Worm (Caenorhabditis elegans) whole organism, midembryonic: Measurements from ENCODE around the gene R102.8.

Experiments
- T22C8.4 ChIP-seq: fragments of 200-800 bp; sonication (Bioruptor generic); IDR thresholded peaks from 2 replicates; pipeline ENCODE4 v1.3.6; 2022; ENCODE audit warnings: missing genetic modification characterization, missing compliant biosample characterization
- cog-1 ChIP-seq: sonication (generic microtip); optimal IDR thresholded peaks from 2 replicates; lab custom pipeline; 2016; ENCODE audit warnings: missing genetic modification characterization, missing compliant biosample characterization
- flt-1 ChIP-seq: fragments of 200-800 bp; sonication (Bioruptor generic); IDR thresholded peaks from 2 replicates; pipeline ENCODE4 v1.3.6; 2022; ENCODE audit warnings: missing genetic modification characterization, missing compliant biosample characterization
- klf-2 ChIP-seq: fragments of 200-800 bp; sonication (Bioruptor generic); conservative IDR thresholded peaks from 2 replicates; pipeline ENCODE4 v1.3.6; 2022; ENCODE audit warnings: missing genetic modification reagents, missing genetic modification characterization, missing compliant biosample characterization
- med-1 ChIP-seq: sonication (generic microtip); optimal IDR thresholded peaks from 2 replicates; lab custom pipeline; 2017; ENCODE audit warnings: missing genetic modification characterization, mild to moderate bottlenecking, missing compliant biosample characterization, antibody characterized with exemption, missing genetic modification reagents; ENCODE audit not compliant: insufficient read depth
- ref-1 ChIP-seq: fragments of 200-800 bp; sonication (Bioruptor generic); conservative IDR thresholded peaks from 2 replicates; pipeline ENCODE4 v1.3.6; 2022; ENCODE audit warnings: missing genetic modification reagents, missing genetic modification characterization, missing compliant biosample characterization
- tab-1 ChIP-seq: fragments of 200-800 bp; sonication (Bioruptor generic); IDR thresholded peaks from 2 replicates; pipeline ENCODE4 v1.3.6; 2022; ENCODE audit warnings: missing genetic modification characterization, missing compliant biosample characterization
- ztf-23 ChIP-seq: fragments of 200-800 bp; sonication (Bioruptor generic); IDR thresholded peaks from 2 replicates; pipeline ENCODE4 v1.3.6; 2022; ENCODE audit warnings: missing genetic modification reagents, missing genetic modification characterization, missing compliant biosample characterization
- ztf-29 ChIP-seq: fragments of 200-800 bp; sonication (Bioruptor generic); IDR thresholded peaks from 2 replicates; pipeline ENCODE4 v1.3.6; 2022; ENCODE audit warnings: missing genetic modification reagents, missing genetic modification characterization, missing compliant biosample characterization

The R102.8 gene

ce11 chrIV:10690139-10690538 is at the start of gene R102.8:
Gene R102.8 (minus strand): TSS chrIV:10690239.
- TF ChIP-seq T22C8.4 (GFP tag; lab: Robert Waterston, UW) (no peak), ztf-29 (GFP tag; lab: Robert Waterston, UW) (no peak), tab-1 (GFP tag; lab: Robert Waterston, UW) (no peak), med-1 (GFP tag; lab: Kevin White, UChicago) (no peak), ref-1 (GFP tag; lab: Robert Waterston, UW) (no peak), ztf-23 (GFP tag; lab: Robert Waterston, UW) (no peak), flt-1 (GFP tag; lab: Robert Waterston, UW) (no peak), cog-1 (tag; lab: Kevin White, UChicago) (no peak), klf-2 (GFP tag; lab: Robert Waterston, UW) (no peak)

- TF ChIP-seq flt-1 (GFP tag; lab: Robert Waterston, UW), result no peak
- no peak for TF ChIP-seq med-1 (GFP tag; lab: Kevin White, UChicago)
- TF ChIP-seq ref-1 (GFP tag; lab: Robert Waterston, UW), result no peak
- no peak for TF ChIP-seq cog-1 (tag; lab: Kevin White, UChicago)
- no peak for TF ChIP-seq klf-2 (GFP tag; lab: Robert Waterston, UW)
- TF ChIP-seq ztf-23 (GFP tag; lab: Robert Waterston, UW), result no peak
- no peak for TF ChIP-seq tab-1 (GFP tag; lab: Robert Waterston, UW)
- no peak for TF ChIP-seq T22C8.4 (GFP tag; lab: Robert Waterston, UW)
- no peak for TF ChIP-seq ztf-29 (GFP tag; lab: Robert Waterston, UW)
These were observed 48.3 kb upstream of the R102.8 start, which contains the start of gene ssp-34 for ce11 chrIV:10738328-10738727. Gene ssp-34 (minus strand): TSS chrIV:10738602.

ce11 chrIV:10737011-10737553 is 47.0 kb upstream of the R102.8 start, which contains the start of gene grl-21:
Gene grl-21 (plus strand): TSS chrIV:10737474.
- TF ChIP-seq klf-2 (GFP tag; lab: Robert Waterston, UW) (no peak), med-1 (GFP tag; lab: Kevin White, UChicago) (no peak), T22C8.4 (GFP tag; lab: Robert Waterston, UW) (no peak), ztf-23 (GFP tag; lab: Robert Waterston, UW) (no peak)

ce11 chrIV:10734527-10735436 is 44.7 kb upstream of the R102.8 start, which contains the start of the genes orc-5 and cyb-1:
Gene orc-5 (minus strand): TSS chrIV:10734588.
Gene cyb-1 (plus strand): TSS chrIV:10735216.
- TF ChIP-seq tab-1 (GFP tag; lab: Robert Waterston, UW), result no peak
- TF ChIP-seq T22C8.4 (GFP tag; lab: Robert Waterston, UW), result peak; percentile 68

ce11 chrIV:10727734-10728133 is 37.7 kb upstream of the R102.8 start, which contains the start of gene ZC168.2:
Gene ZC168.2 (plus strand): TSS chrIV:10728034.
- TF ChIP-seq med-1 (GFP tag; lab: Kevin White, UChicago) (no peak), cog-1 (tag; lab: Kevin White, UChicago) (no peak), ztf-29 (GFP tag; lab: Robert Waterston, UW) (no peak)

- no peak for TF ChIP-seq ztf-29 (GFP tag; lab: Robert Waterston, UW)
- TF ChIP-seq tab-1 (GFP tag; lab: Robert Waterston, UW), result no peak
- TF ChIP-seq flt-1 (GFP tag; lab: Robert Waterston, UW), result no peak
- TF ChIP-seq cog-1 (tag; lab: Kevin White, UChicago), result no peak
- no peak for TF ChIP-seq klf-2 (GFP tag; lab: Robert Waterston, UW)
- TF ChIP-seq med-1 (GFP tag; lab: Kevin White, UChicago), result no peak
- no peak for TF ChIP-seq T22C8.4 (GFP tag; lab: Robert Waterston, UW)
- no peak for TF ChIP-seq ref-1 (GFP tag; lab: Robert Waterston, UW)
- no peak for TF ChIP-seq ztf-23 (GFP tag; lab: Robert Waterston, UW)
These were observed 28.8 kb upstream of the R102.8 start for ce11 chrIV:10718865-10719264.

ce11 chrIV:10718075-10718474 is 28.0 kb upstream of the R102.8 start:
- TF ChIP-seq ref-1 (GFP tag; lab: Robert Waterston, UW), result no peak
- no peak for TF ChIP-seq flt-1 (GFP tag; lab: Robert Waterston, UW)

ce11 chrIV:10716348-10716747 is 26.3 kb upstream of the R102.8 start, which contains the start of gene ncx-3:
Gene ncx-3 (plus strand): TSS chrIV:10716648.
- TF ChIP-seq tab-1 (GFP tag; lab: Robert Waterston, UW) (no peak), cog-1 (tag; lab: Kevin White, UChicago) (no peak), T22C8.4 (GFP tag; lab: Robert Waterston, UW) (no peak), ztf-29 (GFP tag; lab: Robert Waterston, UW) (no peak), ref-1 (GFP tag; lab: Robert Waterston, UW) (no peak), flt-1 (GFP tag; lab: Robert Waterston, UW) (no peak), klf-2 (GFP tag; lab: Robert Waterston, UW) (no peak), ztf-23 (GFP tag; lab: Robert Waterston, UW) (no peak), med-1 (GFP tag; lab: Kevin White, UChicago) (no peak)

ce11 chrIV:10714594-10714993 is 24.6 kb upstream of the R102.8 start:
- TF ChIP-seq ztf-23 (GFP tag; lab: Robert Waterston, UW) (no peak), flt-1 (GFP tag; lab: Robert Waterston, UW) (no peak)
